Fruit fly (Drosophila melanogaster): ENCODE results near the gene Sry-beta.

Sry-beta gene

DNA sequence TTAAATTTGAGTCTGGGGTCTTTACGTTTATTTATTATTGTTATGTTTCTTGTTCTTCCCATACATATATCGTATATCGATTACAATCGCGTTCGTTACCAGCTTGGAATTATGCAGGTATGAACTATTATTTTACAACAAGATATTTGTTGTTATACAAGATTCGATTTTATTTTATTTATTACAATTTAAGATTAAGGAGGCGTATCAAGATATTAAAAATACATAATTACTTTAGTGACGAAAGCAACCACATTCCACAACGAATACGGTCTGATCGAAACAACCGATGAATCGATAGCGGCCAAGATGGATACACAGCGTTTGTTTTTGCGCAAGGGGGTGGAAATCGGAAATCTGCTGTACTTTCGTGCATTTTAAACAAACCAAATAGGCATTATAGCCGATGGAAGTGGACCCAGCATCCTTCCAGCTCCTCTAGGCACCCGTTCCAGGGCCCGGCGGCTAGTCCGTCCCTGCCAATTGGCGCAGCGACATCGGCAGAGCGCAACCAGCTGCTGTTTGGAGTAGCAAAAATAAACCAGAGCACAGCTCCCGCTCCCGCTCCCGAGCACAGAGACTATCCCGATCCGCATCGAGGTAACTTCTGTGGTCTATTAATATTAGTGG is 41.8 kb upstream of the Sry-beta start, which contains the start of the genes CG15525 and CG11504 (continued):
- TF ChIP-seq yki (optimal IDR thresholded peaks at IDR 0.05) (no peak), dpn (GFP tag; optimal IDR thresholded peaks at IDR 0.05) (peak; percentile 68 to 75), Hr3 (GFP tag; optimal IDR thresholded peaks at IDR 0.05) (peak; percentile 48), Optix (GFP tag; IDR thresholded peaks at IDR 0.05) (0 out of 3 replicates have a peak, but pooled peaks have one; percentile 47), E2f1 (GFP tag; IDR thresholded peaks at IDR 0.05) (peak; percentile 56), gsb (GFP tag; IDR thresholded peaks at IDR 0.05) (no peak), CG12236 (GFP tag; optimal IDR thresholded peaks at IDR 0.05) (no peak), Taf1 (GFP tag; IDR thresholded peaks at IDR 0.05) (no peak), CG16779 (GFP tag; IDR thresholded peaks at IDR 0.05) (no peak), Six4 (GFP tag; optimal IDR thresholded peaks at IDR 0.05) (no peak), sima (GFP tag; optimal IDR thresholded peaks at IDR 0.05) (no peak), CG14667 (GFP tag; IDR thresholded peaks at IDR 0.05) (peak; percentile 31; the same call in 1 of the 2 replicates), CG42726 (GFP tag; IDR thresholded peaks at IDR 0.05; ENCODE audit: partially characterized antibody) (peak; percentile 41; the same call in 1 of the 2 replicates), pan (optimal IDR thresholded peaks at IDR 0.05) (no peak), pan (GFP tag; optimal IDR thresholded peaks at IDR 0.05 in 1 of 2, IDR thresholded peaks at IDR 0.05 in 1 of 2) (no peak), Atf6 (GFP tag; IDR thresholded peaks at IDR 0.05) (peak; percentile 63; the same call in 1 of the 2 replicates), TFAM (GFP tag; optimal IDR thresholded peaks at IDR 0.05) (no peak), CG8089 (GFP tag; optimal IDR thresholded peaks at IDR 0.05) (peak; percentile 16), CkIIα-i1 (GFP tag; IDR thresholded peaks at IDR 0.05) (no peak), ci (GFP tag; IDR thresholded peaks at IDR 0.05) (0 out of 3 replicates have a peak, but pooled peaks have one; percentile 46), prd (optimal IDR thresholded peaks at IDR 0.05) (no peak), prd (GFP tag; IDR thresholded peaks at IDR 0.05) (peak; percentile 82), CG6175 (GFP tag; IDR thresholded peaks at IDR 0.05) (peak; percentile 32; the same call in 1 of the 3 replicates), CG6689 (GFP tag; IDR thresholded peaks at IDR 0.05) (peak; percentile 53; the same call in 1 of the 2 replicates), h (optimal IDR thresholded peaks at IDR 0.05) (no peak), CG3065 (GFP tag; optimal IDR thresholded peaks at IDR 0.05) (peak; percentile 2), HLHmδ (GFP tag; optimal IDR thresholded peaks at IDR 0.05) (no peak), tgo (GFP tag; IDR thresholded peaks at IDR 0.05) (peak; percentile 40; the same call in 2 of the 3 replicates), MBD-R2 (GFP tag; IDR thresholded peaks at IDR 0.05) (peak; percentile 95), Sin3A (optimal IDR thresholded peaks at IDR 0.05) (peak; percentile 48), CG15269 (tag; optimal IDR thresholded peaks at IDR 0.05) (no peak), Neu2 (GFP tag; optimal IDR thresholded peaks at IDR 0.05; ENCODE audit: borderline replicate concordance) (no peak), Oaz (GFP tag; IDR thresholded peaks at IDR 0.05) (no peak), Xrp1 (GFP tag; IDR thresholded peaks at IDR 0.05) (peak; percentile 65), CG6254 (GFP tag; optimal IDR thresholded peaks at IDR 0.05) (no peak), CG18764 (GFP tag; optimal IDR thresholded peaks at IDR 0.05) (peak; percentile 19), aop (GFP tag; IDR thresholded peaks at IDR 0.05) (no peak), CG33213 (GFP tag; optimal IDR thresholded peaks at IDR 0.05) (no peak), Aef1 (GFP tag; IDR thresholded peaks at IDR 0.05) (peak; percentile 78), grau (tag; optimal IDR thresholded peaks at IDR 0.05) (peak; percentile 50), crol (GFP tag; IDR thresholded peaks at IDR 0.05) (peak; percentile 81), CG10543 (GFP tag; optimal IDR thresholded peaks at IDR 0.05) (no peak), NfI (GFP tag; optimal IDR thresholded peaks at IDR 0.05) (peak; percentile 36), slou (GFP tag; optimal IDR thresholded peaks at IDR 0.05) (no peak), Hsf (GFP tag; optimal IDR thresholded peaks at IDR 0.05) (peak; percentile 61), Max (GFP tag; optimal IDR thresholded peaks at IDR 0.05) (peak; percentile 49), Rfx (GFP tag; IDR thresholded peaks at IDR 0.05) (peak; percentile 72), Mad (GFP tag; optimal IDR thresholded peaks at IDR 0.05) (peak; percentile 50), Deaf1 (tag; optimal IDR thresholded peaks at IDR 0.05) (no peak), CG11696 (GFP tag; IDR thresholded peaks at IDR 0.05) (no peak), CG12104 (GFP tag; optimal IDR thresholded peaks at IDR 0.05) (no peak), CG7928 (GFP tag; optimal IDR thresholded peaks at IDR 0.05) (no peak), CG12155 (GFP tag; optimal IDR thresholded peaks at IDR 0.05) (peak; percentile 55)

Data from whole organism, embryonic.